Fruit fly (Drosophila melanogaster) whole organism, embryonic: Measurements from ENCODE around the gene DCTN1-p150.
A peak's percentile ranks its signal among the peaks of the same experiment; 100 is the strongest.

Experiments used
- Bgb ChIP-seq: fragments of 200-800 bp; sonication (Bioruptor generic); IDR thresholded peaks from 2 replicates; pipeline ENCODE4 v1.3.6; 2022; ENCODE audit warnings: missing biosample characterization, missing genetic modification characterization; ENCODE audit not compliant: partially characterized antibody
- C15 ChIP-seq: fragments of 200-800 bp; sonication (Bioruptor generic); IDR thresholded peaks from 3 replicates; pipeline ENCODE4 v1.3.6; 2022; ENCODE audit warnings: missing biosample characterization, missing genetic modification characterization
- CG10209 ChIP-seq: fragments of 200-800 bp; sonication (Bioruptor generic); optimal IDR thresholded peaks from 3 replicates; lab custom pipeline; 2017; ENCODE audit warnings: missing biosample characterization, mild to moderate bottlenecking, missing genetic modification characterization, missing genetic modification reagents
- CG10267 ChIP-seq: fragments of 200-800 bp; sonication (Bioruptor generic); optimal IDR thresholded peaks from 2 replicates; lab custom pipeline; 2018; ENCODE audit warnings: missing biosample characterization, mild to moderate bottlenecking, missing genetic modification characterization, moderate library complexity
- CG10462 ChIP-seq: fragments of 200-800 bp; sonication (Bioruptor generic); optimal IDR thresholded peaks from 2 replicates; lab custom pipeline; 2016; ENCODE audit warnings: missing biosample characterization, missing genetic modification characterization
- CG11085 ChIP-seq: fragments of 200-800 bp; sonication (Bioruptor generic); IDR thresholded peaks from 2 replicates; pipeline ENCODE4 v1.3.6; 2022; ENCODE audit warnings: missing biosample characterization, missing genetic modification characterization
- CG11398 ChIP-seq: fragments of 200-800 bp; sonication (Bioruptor generic); optimal IDR thresholded peaks from 2 replicates; lab custom pipeline; 2016; ENCODE audit warnings: missing biosample characterization, missing genetic modification characterization
- CG14441 ChIP-seq: fragments of 200-800 bp; sonication (Bioruptor generic); IDR thresholded peaks from 2 replicates; pipeline ENCODE4 v1.3.6; 2022; ENCODE audit warnings: missing biosample characterization, missing genetic modification characterization
- CG1602 ChIP-seq: fragments of 200-800 bp; sonication (Bioruptor generic); optimal IDR thresholded peaks from 3 replicates; lab custom pipeline; 2016; ENCODE audit warnings: missing biosample characterization, missing genetic modification characterization
- CG17612 ChIP-seq: fragments of 200-800 bp; sonication (Bioruptor generic); IDR thresholded peaks from 2 replicates; pipeline ENCODE4 v1.3.6; 2022; ENCODE audit warnings: missing biosample characterization, missing genetic modification characterization
- CG17912 ChIP-seq: fragments of 200-800 bp; sonication (Bioruptor generic); optimal IDR thresholded peaks from 2 replicates; lab custom pipeline; 2018; ENCODE audit warnings: missing biosample characterization, mild to moderate bottlenecking, missing genetic modification characterization
- CG18262 ChIP-seq: fragments of 200-800 bp; optimal IDR thresholded peaks from 3 replicates; lab custom pipeline; 2019; ENCODE audit warnings: missing biosample characterization, mild to moderate bottlenecking, missing genetic modification characterization, moderate library complexity
- CG30403 ChIP-seq: fragments of 200-800 bp; sonication (Bioruptor generic); optimal IDR thresholded peaks from 3 replicates; lab custom pipeline; 2016; ENCODE audit warnings: missing biosample characterization, missing genetic modification characterization
- CG31365 ChIP-seq: fragments of 200-800 bp; sonication (Bioruptor generic); optimal IDR thresholded peaks from 2 replicates; lab custom pipeline; 2018; ENCODE audit warnings: missing biosample characterization, mild to moderate bottlenecking, missing genetic modification characterization
- CG3281 ChIP-seq: fragments of 200-800 bp; sonication (Bioruptor generic); optimal IDR thresholded peaks from 3 replicates; lab custom pipeline; 2017; ENCODE audit warnings: missing biosample characterization, mild to moderate bottlenecking, missing genetic modification characterization
- CG34422 ChIP-seq: fragments of 200-800 bp; sonication (Bioruptor generic); IDR thresholded peaks from 3 replicates; pipeline ENCODE4 v1.3.6; 2022; ENCODE audit warnings: missing biosample characterization, missing genetic modification characterization
- CG4707 ChIP-seq: fragments of 200-800 bp; sonication (Bioruptor generic); optimal IDR thresholded peaks from 2 replicates; lab custom pipeline; 2018; ENCODE audit warnings: missing biosample characterization, mild to moderate bottlenecking, missing genetic modification characterization, moderate library complexity
- CG7372 ChIP-seq: fragments of 200-800 bp; sonication (Bioruptor generic); IDR thresholded peaks from 2 replicates; pipeline ENCODE4 v1.3.6; 2022; ENCODE audit warnings: missing biosample characterization, missing genetic modification characterization
- CG9876 ChIP-seq: fragments of 200-800 bp; sonication (Bioruptor generic); optimal IDR thresholded peaks from 2 replicates; lab custom pipeline; 2016; ENCODE audit warnings: missing biosample characterization, missing genetic modification characterization
- E2f2 ChIP-seq: fragments of 200-800 bp; sonication (Bioruptor generic); IDR thresholded peaks from 2 replicates; pipeline ENCODE4 v1.3.6; 2022; ENCODE audit warnings: missing biosample characterization, missing genetic modification characterization
- Gsc ChIP-seq: fragments of 200-800 bp; sonication (Bioruptor generic); IDR thresholded peaks from 2 replicates; pipeline ENCODE4 v1.3.6; 2022; ENCODE audit warnings: missing biosample characterization, missing genetic modification characterization
- Hmx ChIP-seq: fragments of 200-800 bp; sonication (Bioruptor generic); optimal IDR thresholded peaks from 2 replicates; lab custom pipeline; 2016; ENCODE audit warnings: missing biosample characterization, missing genetic modification characterization
- Lpt ChIP-seq: fragments of >200 bp; optimal IDR thresholded peaks from 2 replicates; lab custom pipeline; 2018; ENCODE audit warnings: missing biosample characterization, missing genetic modification characterization
- NFAT ChIP-seq: fragments of 200-800 bp; sonication (Bioruptor generic); IDR thresholded peaks from 2 replicates; pipeline ENCODE4 v1.3.6; 2022; ENCODE audit warnings: missing biosample characterization, missing genetic modification characterization
- Nf-YC ChIP-seq: fragments of 200-800 bp; optimal IDR thresholded peaks from 3 replicates; lab custom pipeline; 2019; ENCODE audit warnings: missing biosample characterization, mild to moderate bottlenecking, missing genetic modification characterization, moderate library complexity
- Six4 ChIP-seq: fragments of 200-800 bp; sonication (Bioruptor generic); optimal IDR thresholded peaks from 2 replicates; lab custom pipeline; 2016; ENCODE audit warnings: missing biosample characterization, missing genetic modification characterization
- Sox102F ChIP-seq: fragments of 200-800 bp; sonication (Bioruptor generic); optimal IDR thresholded peaks from 2 replicates; lab custom pipeline; 2018; ENCODE audit warnings: missing biosample characterization, mild to moderate bottlenecking, missing genetic modification characterization, moderate library complexity
- Trl ChIP-seq, 3 experiments: fragments of >200 bp in 2 of 3; fragments of 200-800 bp in 1 of 3; sonication (Bioruptor generic) in 1 of 3; optimal IDR thresholded peaks; 2 replicates in 1 of 3; 3 replicates in 2 of 3; lab custom pipeline; 2016 to 2017; ENCODE audit warnings: missing biosample characterization in 1 of 3, missing genetic modification characterization in 1 of 3
- ac ChIP-seq: fragments of 200-800 bp; sonication (Bioruptor generic); optimal IDR thresholded peaks from 3 replicates; lab custom pipeline; 2017; ENCODE audit warnings: missing biosample characterization, mild to moderate bottlenecking, missing genetic modification characterization
- ara ChIP-seq: fragments of 200-800 bp; sonication (Bioruptor generic); IDR thresholded peaks from 2 replicates; pipeline ENCODE4 v1.3.6; 2022; ENCODE audit warnings: missing biosample characterization, missing genetic modification characterization
- br ChIP-seq: fragments of >200 bp; optimal IDR thresholded peaks from 2 replicates; lab custom pipeline; 2017
- croc ChIP-seq: fragments of 200-800 bp; sonication (Bioruptor generic); conservative IDR thresholded peaks from 3 replicates; pipeline ENCODE4 v1.3.6; 2022; ENCODE audit warnings: missing biosample characterization, missing genetic modification characterization
- disco-r ChIP-seq: fragments of 200-800 bp; sonication (Bioruptor generic); optimal IDR thresholded peaks from 2 replicates; lab custom pipeline; 2016; ENCODE audit warnings: missing biosample characterization, missing genetic modification characterization
- fd102C ChIP-seq: fragments of 200-800 bp; sonication (Bioruptor generic); optimal IDR thresholded peaks from 2 replicates; lab custom pipeline; 2018; ENCODE audit warnings: missing biosample characterization, mild to moderate bottlenecking, missing genetic modification characterization, moderate library complexity
- fd96Cb ChIP-seq: fragments of 200-800 bp; sonication (Bioruptor generic); optimal IDR thresholded peaks from 2 replicates; lab custom pipeline; 2018; ENCODE audit warnings: missing biosample characterization, mild to moderate bottlenecking, missing genetic modification characterization, moderate library complexity
- fru ChIP-seq: fragments of >200 bp; optimal IDR thresholded peaks from 2 replicates; lab custom pipeline; 2017
- fu2 ChIP-seq: fragments of 200-800 bp; sonication (Bioruptor generic); optimal IDR thresholded peaks from 2 replicates; lab custom pipeline; 2016; ENCODE audit warnings: missing biosample characterization, missing genetic modification characterization
- gce ChIP-seq: fragments of 200-800 bp; sonication (Bioruptor generic); IDR thresholded peaks from 3 replicates; pipeline ENCODE4 v1.3.6; 2022; ENCODE audit warnings: missing biosample characterization, missing genetic modification characterization
- gro ChIP-seq: fragments of 200-800 bp; sonication (Bioruptor generic); optimal IDR thresholded peaks from 2 replicates; lab custom pipeline; 2016; ENCODE audit warnings: missing biosample characterization, missing genetic modification characterization
- nerfin-1 ChIP-seq: fragments of 200-800 bp; sonication (Bioruptor generic); optimal IDR thresholded peaks from 3 replicates; lab custom pipeline; 2019; ENCODE audit warnings: missing biosample characterization, mild to moderate bottlenecking, missing genetic modification characterization, moderate library complexity
- prd ChIP-seq, 3 experiments: fragments of >200 bp in 2 of 3; fragments of 200-800 bp in 1 of 3; sonication (Bioruptor generic) in 1 of 3; optimal IDR thresholded peaks in 2 of 3; IDR thresholded peaks in 1 of 3; 2 replicates in 2 of 3; 3 replicates in 1 of 3; pipeline versions ENCODE4 v1.3.6 to Lab custom; 2017 to 2022; ENCODE audit warnings: missing biosample characterization in 1 of 3, missing genetic modification characterization in 1 of 3
- pros ChIP-seq: fragments of 200-800 bp; sonication (Bioruptor generic); optimal IDR thresholded peaks from 3 replicates; lab custom pipeline; 2019; ENCODE audit warnings: missing biosample characterization, mild to moderate bottlenecking, missing genetic modification characterization, moderate library complexity
- row ChIP-seq: fragments of 200-800 bp; sonication (Bioruptor generic); IDR thresholded peaks from 3 replicates; pipeline ENCODE4 v1.3.6; 2022; ENCODE audit warnings: missing biosample characterization, missing genetic modification characterization
- scrt ChIP-seq: fragments of 200-800 bp; sonication (Bioruptor generic); optimal IDR thresholded peaks from 2 replicates; lab custom pipeline; 2018; ENCODE audit warnings: missing biosample characterization, mild to moderate bottlenecking, missing genetic modification characterization, moderate library complexity
- sqz ChIP-seq: fragments of 200-800 bp; sonication (Bioruptor generic); optimal IDR thresholded peaks from 3 replicates; lab custom pipeline; 2018; ENCODE audit warnings: missing biosample characterization, mild to moderate bottlenecking, missing genetic modification characterization
- tll ChIP-seq, 2 experiments: fragments of 200-800 bp in 1 of 2; fragments of >200 bp in 1 of 2; sonication (Bioruptor generic) in 1 of 2; optimal IDR thresholded peaks; 2 replicates each; lab custom pipeline; 2017 to 2019; ENCODE audit warnings: missing biosample characterization in 2 of 2, missing genetic modification characterization in 2 of 2, mild to moderate bottlenecking in 1 of 2, moderate library complexity in 1 of 2
- unpg ChIP-seq: fragments of 200-800 bp; sonication (Bioruptor generic); optimal IDR thresholded peaks from 3 replicates; lab custom pipeline; 2018; ENCODE audit warnings: missing biosample characterization, mild to moderate bottlenecking, missing genetic modification characterization, moderate library complexity
- zfh2 ChIP-seq: fragments of 200-800 bp; sonication (Bioruptor generic); optimal IDR thresholded peaks from 2 replicates; lab custom pipeline; 2016; ENCODE audit warnings: missing biosample characterization, missing genetic modification characterization

Gene DCTN1-p150

DNA sequence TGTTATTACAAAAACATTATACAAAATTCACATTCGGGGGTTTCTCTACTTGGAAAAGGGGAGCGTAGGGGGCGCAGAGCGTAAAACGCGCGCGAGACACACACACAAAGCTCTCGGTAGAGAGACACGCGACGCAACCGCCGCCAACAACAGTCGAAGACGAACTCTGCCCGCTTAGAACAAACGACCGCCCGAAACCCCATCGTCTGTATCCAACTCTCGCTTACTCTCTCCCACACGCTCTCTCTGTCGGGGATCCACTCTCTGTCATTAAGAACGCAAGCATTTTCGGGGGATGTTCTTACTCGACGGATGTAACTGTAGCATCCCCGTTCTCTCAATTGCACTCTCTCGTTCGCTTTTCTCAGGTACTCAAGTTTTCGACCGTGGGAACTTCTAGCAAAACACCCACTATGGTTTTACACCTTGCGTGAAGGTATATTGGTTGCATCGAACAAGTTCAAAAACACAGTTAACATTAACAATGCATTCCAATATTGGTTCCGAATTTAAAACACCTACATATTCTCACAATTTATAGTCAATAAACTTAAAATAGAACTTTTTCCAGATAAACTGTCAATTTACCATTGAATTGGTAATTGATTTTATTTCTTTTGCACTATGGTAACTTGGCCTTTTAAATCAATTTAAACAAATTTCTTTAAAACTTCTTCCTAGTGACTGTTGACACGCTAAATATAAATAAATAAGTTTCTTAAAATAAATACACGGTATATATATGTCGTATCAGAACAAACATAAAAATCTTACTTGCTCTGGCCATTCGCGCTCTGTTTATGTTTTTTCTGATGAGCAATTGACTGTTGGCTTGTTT is 9.2 kb upstream of the DCTN1-p150 start (continued):
- TF ChIP-seq unpg (GFP tag; lab: Kevin White, UChicago) (peak; percentile 86), NFAT (GFP tag; lab: Robert Waterston, UW) (peak; percentile 73; the same call in 1 of the 2 replicates), Trl (optimal IDR thresholded peaks at IDR 0.05; lab: Kevin White, UChicago) (peak; percentile 98 to 99), Trl (GFP tag; optimal IDR thresholded peaks at IDR 0.05; lab: Kevin White, UChicago) (peak; percentile 65), pros (GFP tag; lab: Kevin White, UChicago) (peak; percentile 71), tll (GFP tag; optimal IDR thresholded peaks at IDR 0.05; lab: Kevin White, UChicago) (peak in 1 of 2 experiments; percentile 26), CG3281 (peak; percentile 95), CG14441 (GFP tag; lab: Robert Waterston, UW) (peak; percentile 80), gce (GFP tag; lab: Robert Waterston, UW) (no peak), Lpt (GFP tag; lab: Kevin White, UChicago) (no peak), fru (lab: Kevin White, UChicago) (no peak), CG10462 (peak; percentile 83), Gsc (peak; percentile 44), disco-r (GFP tag; lab: Kevin White, UChicago) (peak; percentile 72), row (GFP tag; lab: Robert Waterston, UW) (peak; percentile 96), Sox102F (peak; percentile 92), fd96Cb (tag; lab: Kevin White, UChicago) (peak; percentile 93), ara (GFP tag; lab: Robert Waterston, UW) (peak; percentile 56; the same call in 1 of the 2 replicates), fd102C (GFP tag; lab: Kevin White, UChicago) (no peak), CG34422 (peak; percentile 69; the same call in 2 of the 3 replicates), sqz (GFP tag; lab: Kevin White, UChicago) (peak; percentile 90), croc (GFP tag; lab: Robert Waterston, UW) (peak; percentile 84), CG17912 (GFP tag; lab: Kevin White, UChicago) (peak; percentile 50), Nf-YC (tag; lab: Kevin White, UChicago) (peak; percentile 81), ac (GFP tag; lab: Kevin White, UChicago) (peak; percentile 64), CG4707 (peak; percentile 58), Six4 (GFP tag; lab: Kevin White, UChicago) (peak; percentile 76), CG31365 (tag; lab: Kevin White, UChicago) (no peak), Bgb (GFP tag; lab: Robert Waterston, UW) (peak; percentile 54; the same call in 1 of the 2 replicates), CG11398 (GFP tag; lab: Kevin White, UChicago) (peak; percentile 80), E2f2 (GFP tag; lab: Robert Waterston, UW) (peak; percentile 45; the same call in 1 of the 2 replicates), scrt (GFP tag; lab: Kevin White, UChicago) (peak; percentile 81), gro (GFP tag; lab: Kevin White, UChicago) (peak; percentile 91), CG17612 (GFP tag; lab: Robert Waterston, UW) (peak; percentile 47), C15 (GFP tag; lab: Robert Waterston, UW) (peak; percentile 67; the same call in 1 of the 3 replicates), prd (optimal IDR thresholded peaks at IDR 0.05; lab: Kevin White, UChicago) (no peak), prd (GFP tag; IDR thresholded peaks at IDR 0.05; lab: Robert Waterston, UW) (peak; percentile 85), CG10209 (GFP tag; lab: Kevin White, UChicago) (peak; percentile 92), CG11085 (GFP tag; lab: Robert Waterston, UW) (peak; percentile 62), CG10267 (tag; lab: Kevin White, UChicago) (peak; percentile 91), br (lab: Kevin White, UChicago) (no peak), Hmx (GFP tag; lab: Kevin White, UChicago) (peak; percentile 75), CG9876 (GFP tag; lab: Kevin White, UChicago) (peak; percentile 84), CG30403 (GFP tag; lab: Kevin White, UChicago) (peak; percentile 95), fu2 (GFP tag; lab: Kevin White, UChicago) (peak; percentile 88), CG7372 (peak; percentile 74), CG1602 (GFP tag; lab: Kevin White, UChicago) (peak; percentile 92), zfh2 (peak; percentile 88), nerfin-1 (tag; lab: Kevin White, UChicago) (peak; percentile 89), CG18262 (tag; lab: Kevin White, UChicago) (peak; percentile 98)
